Worm (Caenorhabditis elegans): ENCODE results near the gene mdt-27.

The mdt-27 gene

DNA sequence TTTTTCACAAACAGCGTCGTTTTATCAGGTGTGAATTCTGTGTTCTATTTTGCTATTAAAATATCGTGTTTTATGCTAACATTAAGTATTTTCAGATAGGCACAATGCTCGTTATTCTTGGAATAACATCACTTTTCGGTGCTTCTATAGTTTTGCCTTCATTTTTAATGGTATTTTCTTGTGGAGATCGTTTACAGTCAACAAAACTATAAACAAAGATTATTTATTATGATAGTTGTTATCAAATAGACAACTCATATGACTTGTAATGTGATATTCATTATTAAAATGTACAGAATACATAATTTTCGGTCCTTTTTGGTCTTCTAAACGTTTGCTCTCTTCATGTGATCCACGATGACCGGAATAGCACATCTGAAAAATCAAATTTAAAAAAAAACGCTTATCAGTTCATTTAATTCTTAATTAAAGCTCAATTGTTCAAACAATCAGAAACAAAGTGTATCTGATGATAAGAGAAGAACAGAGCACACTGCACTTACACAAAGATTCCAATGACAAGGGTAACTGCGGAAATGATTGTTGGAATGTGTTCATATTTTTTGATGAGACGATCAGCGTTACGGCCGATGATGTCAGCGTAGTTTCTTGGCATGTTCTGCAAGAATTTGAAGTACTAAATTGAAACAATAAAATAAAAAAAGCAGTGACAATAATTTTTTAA is 40.7 kb upstream of the mdt-27 start, which contains the start of gene F07C3.9:
Gene F07C3.9 (minus strand): TSS at position 635 of the 685 bp plus-strand sequence.
- peak; percentile 77 for TF ChIP-seq elt-2 (tag; optimal IDR thresholded peaks at IDR 0.05)
- TF ChIP-seq vab-15 (tag; optimal IDR thresholded peaks at IDR 0.05) = no peak
- no peak for TF ChIP-seq elt-3 (tag; optimal IDR thresholded peaks at IDR 0.05)
- no peak for TF ChIP-seq efl-1 (optimal IDR thresholded peaks at IDR 0.05)
- TF ChIP-seq efl-1 (GFP tag; optimal IDR thresholded peaks at IDR 0.05 in 1 of 2) = peak in 1 of 2 experiments; percentile 23

ce11 chrV:9249932-9250331 is 36.5 kb upstream of the mdt-27 start, which contains the start of gene ptd-2:
TSS of gene ptd-2 (plus strand) at chrV:9250232.
- TF ChIP-seq Y116A8C.19 (tag; optimal IDR thresholded peaks at IDR 0.05; ENCODE audit: borderline replicate concordance) (no peak), nhr-12 (tag; optimal IDR thresholded peaks at IDR 0.05) (no peak), ceh-90 (tag; optimal IDR thresholded peaks at IDR 0.05) (no peak), egl-27 (tag; optimal IDR thresholded peaks at IDR 0.05) (no peak), efl-3 (GFP tag; optimal IDR thresholded peaks at IDR 0.05) (no peak), ztf-4 (tag; optimal IDR thresholded peaks at IDR 0.05) (no peak), F16B12.6 (tag; optimal IDR thresholded peaks at IDR 0.05) (no peak), nhr-28 (tag; optimal IDR thresholded peaks at IDR 0.05) (no peak), jun-1 (tag; optimal IDR thresholded peaks at IDR 0.05) (no peak), nhr-237 (tag; optimal IDR thresholded peaks at IDR 0.05) (no peak), ets-5 (GFP tag; IDR thresholded peaks at IDR 0.05) (no peak)

DNA sequence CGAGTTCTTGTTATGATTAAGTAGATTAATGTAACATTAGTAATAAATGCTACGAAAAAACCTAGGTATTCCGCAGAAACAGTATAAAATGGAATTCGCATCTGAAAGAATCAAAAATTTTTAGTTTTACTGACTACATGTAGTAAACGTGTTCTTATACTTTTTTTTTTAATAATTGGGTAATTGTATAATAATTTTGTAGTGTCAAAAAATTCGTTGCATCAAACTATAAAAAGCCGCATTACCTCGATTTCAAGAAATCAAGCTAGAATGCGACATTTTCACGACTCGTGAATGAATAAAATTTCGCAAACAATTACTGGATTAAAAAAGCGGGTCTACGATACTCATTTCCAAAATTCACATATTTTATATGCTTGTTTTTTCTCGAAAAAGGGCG is 35.8 kb upstream of the mdt-27 start, which contains the start of gene str-94:
Gene str-94 (minus strand): TSS at position 101 of the 400 bp plus-strand sequence.
- TF ChIP-seq hlh-4 (tag; optimal IDR thresholded peaks at IDR 0.05) (no peak), Y116A8C.19 (tag; optimal IDR thresholded peaks at IDR 0.05; ENCODE audit: borderline replicate concordance) (no peak)

DNA sequence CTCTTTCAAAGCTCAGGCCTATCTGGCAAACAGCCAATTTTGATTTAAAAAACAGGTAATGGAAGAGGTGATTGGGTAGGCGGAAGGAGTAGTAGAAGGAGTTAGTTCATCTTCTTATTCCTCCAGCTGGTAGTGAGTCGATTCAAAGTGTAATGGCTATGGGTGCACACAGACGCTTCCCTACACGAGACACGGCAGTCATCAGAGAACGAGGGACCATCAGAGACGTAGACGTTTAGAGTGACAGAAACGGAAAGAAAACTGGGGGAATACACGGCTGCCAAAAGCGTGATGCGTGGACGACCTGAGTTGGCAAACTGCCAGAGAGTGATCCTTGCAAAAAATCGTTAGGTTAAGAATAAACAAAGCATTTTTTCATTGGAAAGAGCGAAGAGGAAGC is 34.0 kb upstream of the mdt-27 start:
- peak; percentile 86 for TF ChIP-seq pag-3 (tag; optimal IDR thresholded peaks at IDR 0.05; ENCODE audit: borderline replicate concordance, insufficient read depth)
- no peak for TF ChIP-seq fkh-4 (tag; optimal IDR thresholded peaks at IDR 0.05; ENCODE audit: borderline replicate concordance)
- no peak for TF ChIP-seq pqm-1 (tag; optimal IDR thresholded peaks at IDR 0.05)
- peak; percentile 8 to 20 for TF ChIP-seq lsy-2 (tag; optimal IDR thresholded peaks at IDR 0.05)
- no peak for TF ChIP-seq ceh-63 (GFP tag; optimal IDR thresholded peaks at IDR 0.05)
- TF ChIP-seq grh-1 (GFP tag; IDR thresholded peaks at IDR 0.05) = no peak
- TF ChIP-seq sox-4 (tag; optimal IDR thresholded peaks at IDR 0.05) = no peak
- TF ChIP-seq unc-98 (GFP tag; IDR thresholded peaks at IDR 0.05) = no peak
- TF ChIP-seq hpl-2 (GFP tag; optimal IDR thresholded peaks at IDR 0.05) = no peak
- no peak for TF ChIP-seq pax-3 (tag; optimal IDR thresholded peaks at IDR 0.05)
- no peak for TF ChIP-seq nhr-85 (tag)
- TF ChIP-seq nhr-90 (tag; optimal IDR thresholded peaks at IDR 0.05; ENCODE audit: poor library complexity) = no peak
- TF ChIP-seq xbp-1 (tag; optimal IDR thresholded peaks at IDR 0.05) = no peak
- TF ChIP-seq nhr-11 (tag; optimal IDR thresholded peaks at IDR 0.05) = no peak
- TF ChIP-seq Y116A8C.19 (tag; optimal IDR thresholded peaks at IDR 0.05; ENCODE audit: borderline replicate concordance) = no peak
- no peak for TF ChIP-seq nhr-237 (tag; optimal IDR thresholded peaks at IDR 0.05)
- TF ChIP-seq mdl-1 (tag; optimal IDR thresholded peaks at IDR 0.05) = peak in 1 of 2 experiments; percentile 34
- no peak for TF ChIP-seq elt-2 (tag; optimal IDR thresholded peaks at IDR 0.05)
- TF ChIP-seq skn-1 (tag; optimal IDR thresholded peaks at IDR 0.05) = no peak
- TF ChIP-seq aha-1 (tag; optimal IDR thresholded peaks at IDR 0.05) = no peak
- no peak for TF ChIP-seq ceh-88 (GFP tag; IDR thresholded peaks at IDR 0.05)
- peak; percentile 35 for TF ChIP-seq nhr-19 (GFP tag; conservative IDR thresholded peaks at IDR 0.05)
- peak; percentile 43 for TF ChIP-seq rnt-1 (tag; optimal IDR thresholded peaks at IDR 0.05)
- no peak for TF ChIP-seq nhr-20 (tag; optimal IDR thresholded peaks at IDR 0.05)
- no peak for TF ChIP-seq jun-1 (tag; optimal IDR thresholded peaks at IDR 0.05)
- TF ChIP-seq nhr-47 (tag; optimal IDR thresholded peaks at IDR 0.05) = no peak
- TF ChIP-seq efl-3 (GFP tag; optimal IDR thresholded peaks at IDR 0.05) = no peak
- TF ChIP-seq mab-9 (GFP tag; IDR thresholded peaks at IDR 0.05) = no peak
- TF ChIP-seq sup-37 (GFP tag; optimal IDR thresholded peaks at IDR 0.05) = no peak
- TF ChIP-seq ceh-8 (GFP tag; optimal IDR thresholded peaks at IDR 0.05) = no peak
- peak in 1 of 2 experiments; percentile 0 for TF ChIP-seq lin-35 (GFP tag; optimal IDR thresholded peaks at IDR 0.05)
- TF ChIP-seq unc-86 (tag; optimal IDR thresholded peaks at IDR 0.05) = no peak
- TF ChIP-seq dsc-1 (tag; optimal IDR thresholded peaks at IDR 0.05) = peak; percentile 26
